Worm (Caenorhabditis elegans) whole organism, L4/young adult: ENCODE results near the gene enu-3.1.

Experiments
- W03F9.2 ChIP-seq: fragments of 150-350 bp; optimal IDR thresholded peaks from 2 replicates; lab custom pipeline; 2014; ENCODE audit warnings: missing biosample characterization, missing genetic modification characterization
- dao-5 ChIP-seq: sonication (generic microtip); optimal IDR thresholded peaks from 2 replicates; lab custom pipeline; 2016; ENCODE audit warnings: missing genotype, missing genetic modification characterization, moderate library complexity, missing compliant biosample characterization
- him-1 ChIP-seq: sonication (generic microtip); optimal IDR thresholded peaks from 2 replicates; lab custom pipeline; 2016; ENCODE audit warnings: missing genotype, missing genetic modification reagents, missing genetic modification characterization, missing compliant biosample characterization

The enu-3.1 gene

DNA sequence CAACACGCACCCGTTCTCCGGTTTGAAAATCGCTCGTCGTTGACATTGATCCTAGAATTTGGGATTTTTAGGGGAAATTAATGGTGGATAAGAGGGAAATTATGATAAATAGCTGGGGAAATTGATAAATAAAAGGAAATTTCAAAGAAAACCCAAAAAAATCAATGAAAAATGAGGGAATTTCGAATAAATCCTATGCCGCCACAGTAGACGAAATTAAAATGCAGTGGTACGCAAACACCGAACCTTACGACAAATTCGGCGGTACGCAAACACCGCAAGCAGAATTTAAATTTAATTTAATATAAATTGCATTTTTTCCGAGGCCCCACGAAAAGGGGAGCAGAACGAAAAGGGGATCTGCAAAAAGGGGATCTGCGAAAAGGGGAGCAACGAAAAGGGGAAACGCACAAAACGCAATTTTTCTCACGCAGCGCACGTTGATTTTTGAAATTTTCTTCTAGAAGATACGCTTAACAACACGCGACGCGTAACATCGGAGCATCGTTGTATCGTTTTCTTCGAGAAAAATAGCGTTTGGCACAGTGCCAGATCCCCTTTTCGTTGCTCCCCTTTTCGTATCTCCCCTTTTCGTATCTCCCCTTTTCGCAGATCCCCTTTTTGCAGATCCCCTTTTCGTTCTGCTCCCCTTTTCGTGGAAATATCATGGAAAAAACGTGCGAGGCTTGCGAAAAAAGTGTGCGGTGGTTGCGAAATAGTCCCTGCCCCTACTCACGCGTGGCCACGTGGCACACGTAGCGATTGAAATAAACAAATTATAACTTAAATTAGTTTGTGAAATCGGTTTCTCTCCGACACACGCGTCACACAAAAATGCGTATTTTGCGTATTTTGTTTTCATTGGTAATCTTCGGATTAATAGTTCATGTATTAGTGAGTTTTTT, at the start of gene enu-3.1, which contains the start of gene smrd-1:
enu-3.1 (plus strand) TSS at position 339 of the 905 bp plus-strand sequence.
smrd-1 (minus strand) TSS at position 51 of the 905 bp plus-strand sequence.
- peak; percentile 6 for TF ChIP-seq him-1 (tag; lab: Kevin White, UChicago)
- peak; percentile 15 for TF ChIP-seq W03F9.2 (tag; lab: Kevin White, UChicago)

DNA sequence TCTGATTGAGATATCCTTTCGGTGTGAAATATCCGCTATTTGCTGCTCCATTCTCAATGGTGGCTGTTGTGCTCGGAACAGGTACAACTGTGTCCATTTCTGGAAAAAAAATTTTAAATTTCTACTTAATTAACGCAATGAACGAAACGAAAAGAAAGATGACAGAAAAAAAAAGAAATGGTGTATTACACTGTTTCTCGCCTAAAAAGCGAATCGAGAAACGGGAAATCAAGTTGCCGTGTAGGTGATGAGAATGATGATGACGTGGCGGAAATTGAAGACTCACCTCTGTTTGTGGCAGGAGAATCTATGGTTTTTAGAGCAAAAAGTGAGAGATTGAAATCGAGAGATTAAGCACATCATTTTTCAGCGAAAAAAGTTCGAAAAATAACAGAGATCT, 49.6 kb upstream of the enu-3.1 start, which contains the start of gene C38H2.3:
C38H2.3 (minus strand) TSS at position 101 of the 400 bp plus-strand sequence.
- TF ChIP-seq him-1 (tag; lab: Kevin White, UChicago) = no peak
- TF ChIP-seq W03F9.2 (tag; lab: Kevin White, UChicago) = no peak
- no peak for TF ChIP-seq dao-5 (tag; lab: Kevin White, UChicago)

DNA sequence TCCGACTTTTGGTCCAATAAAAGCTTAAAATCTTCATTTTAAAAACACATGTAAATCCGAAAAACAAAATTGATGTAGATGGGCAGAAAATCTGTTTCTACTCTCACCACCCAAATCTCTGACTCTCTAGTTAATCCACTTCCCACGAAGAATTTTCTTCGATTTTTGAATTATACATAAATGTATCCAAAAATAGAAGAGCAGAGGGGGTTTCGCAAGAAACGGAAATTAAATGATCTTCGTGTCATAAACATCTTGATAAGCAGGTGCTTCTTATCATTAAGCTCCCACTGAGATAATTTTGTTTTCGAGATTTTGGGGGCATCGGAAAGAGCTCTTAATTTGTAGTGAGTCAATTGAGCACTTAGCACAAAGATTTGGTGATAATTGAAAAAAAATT, 46.5 kb upstream of the enu-3.1 start:
- TF ChIP-seq W03F9.2 (tag; lab: Kevin White, UChicago) (no peak), dao-5 (tag; lab: Kevin White, UChicago) (no peak), him-1 (tag; lab: Kevin White, UChicago) (no peak)

DNA sequence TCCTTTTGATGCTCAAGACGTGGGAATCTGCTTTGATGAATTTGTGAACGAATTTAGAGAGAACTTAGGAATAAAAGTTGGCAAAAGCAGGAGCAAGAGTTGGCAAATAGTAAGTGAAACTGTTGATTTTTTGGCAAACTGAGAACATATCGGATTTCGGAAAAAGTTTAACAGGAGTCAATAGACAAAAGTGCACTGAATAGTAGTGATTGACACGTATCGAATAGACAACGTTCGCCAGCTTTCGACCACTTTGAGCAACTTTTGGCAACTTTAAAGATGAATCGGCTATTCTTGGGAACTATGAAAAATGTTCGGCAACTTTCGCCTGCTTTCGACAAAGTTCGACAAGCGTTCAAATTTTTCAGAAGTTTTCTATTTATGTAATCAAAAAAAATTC, 44.4 kb upstream of the enu-3.1 start, which contains the start of gene M03C11.9:
M03C11.9 (minus strand) TSS at position 101 of the 400 bp plus-strand sequence.
- TF ChIP-seq W03F9.2 (tag; lab: Kevin White, UChicago) (no peak), dao-5 (tag; lab: Kevin White, UChicago) (no peak), him-1 (tag; lab: Kevin White, UChicago) (no peak)

DNA sequence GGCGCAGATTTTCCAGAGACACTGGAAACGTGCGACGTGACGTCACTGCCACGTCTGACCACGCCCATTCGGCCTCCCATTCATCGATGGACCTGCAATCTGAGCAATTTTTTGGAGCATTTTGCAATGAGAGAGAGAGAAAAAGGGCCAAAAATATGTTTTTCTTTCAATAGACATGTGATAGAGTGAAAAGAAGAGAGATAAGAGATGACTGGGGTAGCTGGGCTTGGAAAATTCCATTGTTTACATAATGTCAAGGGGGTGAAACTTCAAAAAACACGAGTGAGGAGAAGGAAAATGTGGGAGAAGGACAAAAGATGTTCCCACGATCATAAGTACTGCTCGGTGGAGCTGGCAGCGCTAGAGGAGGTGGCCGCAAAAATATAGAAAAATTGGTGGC, 40.1 kb upstream of the enu-3.1 start, which contains the start of gene M03C11.1:
M03C11.1 (minus strand) TSS at position 101 of the 400 bp plus-strand sequence.
- TF ChIP-seq dao-5 (tag; lab: Kevin White, UChicago) = no peak
- TF ChIP-seq him-1 (tag; lab: Kevin White, UChicago) = no peak
- no peak for TF ChIP-seq W03F9.2 (tag; lab: Kevin White, UChicago)

DNA sequence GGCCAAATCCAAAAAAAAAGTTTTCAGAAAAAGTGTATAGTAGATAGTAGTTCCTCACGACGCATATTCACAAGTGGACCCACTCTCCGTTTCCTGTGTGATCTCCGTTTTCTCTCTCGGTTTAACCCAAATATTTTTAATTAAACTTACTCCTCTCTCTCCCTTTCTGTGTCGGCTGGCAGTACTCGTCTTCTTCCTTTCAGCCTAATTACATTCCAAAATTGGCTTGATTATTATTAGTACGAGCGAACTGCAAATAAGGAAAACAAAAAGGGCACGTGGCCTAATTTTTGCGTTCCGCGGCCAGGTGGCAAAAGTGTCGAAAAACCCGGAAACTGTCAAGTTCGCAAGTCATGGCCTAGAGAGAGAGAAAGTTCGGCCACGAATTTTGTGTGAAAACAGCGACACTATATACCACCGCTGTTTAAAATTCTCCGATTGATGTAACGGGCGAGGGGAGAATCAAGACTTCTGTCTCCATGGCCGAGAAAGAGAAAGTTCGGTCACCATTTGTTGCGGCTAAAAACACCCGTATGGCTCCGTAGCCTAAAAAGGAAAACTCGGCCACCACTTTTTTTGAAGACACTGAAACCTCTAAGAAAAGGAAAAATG, 39.1 kb upstream of the enu-3.1 start:
- TF ChIP-seq him-1 (tag; lab: Kevin White, UChicago) (no peak), dao-5 (tag; lab: Kevin White, UChicago) (no peak)

DNA sequence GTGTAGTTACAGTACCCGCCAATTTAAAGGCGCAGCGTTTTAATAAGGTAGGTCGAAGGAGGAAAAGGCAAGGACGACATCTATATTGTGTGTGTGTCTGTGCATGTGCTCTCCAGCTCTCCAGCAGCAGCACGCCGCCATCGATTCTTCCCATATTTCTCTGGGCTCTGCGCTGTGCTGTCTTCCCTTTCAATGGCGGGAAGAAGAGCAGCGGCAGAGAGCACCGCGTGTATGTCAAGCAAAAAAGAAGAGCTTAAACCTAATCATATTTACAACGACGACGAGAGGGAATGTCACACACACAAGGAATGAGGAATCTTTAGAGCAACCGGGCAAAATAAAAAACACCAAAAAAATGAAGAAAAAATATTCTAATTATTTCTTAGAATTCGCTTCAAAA, 37.2 kb upstream of the enu-3.1 start:
- TF ChIP-seq W03F9.2 (tag; lab: Kevin White, UChicago) (no peak), dao-5 (tag; lab: Kevin White, UChicago) (no peak), him-1 (tag; lab: Kevin White, UChicago) (peak; percentile 22)

DNA sequence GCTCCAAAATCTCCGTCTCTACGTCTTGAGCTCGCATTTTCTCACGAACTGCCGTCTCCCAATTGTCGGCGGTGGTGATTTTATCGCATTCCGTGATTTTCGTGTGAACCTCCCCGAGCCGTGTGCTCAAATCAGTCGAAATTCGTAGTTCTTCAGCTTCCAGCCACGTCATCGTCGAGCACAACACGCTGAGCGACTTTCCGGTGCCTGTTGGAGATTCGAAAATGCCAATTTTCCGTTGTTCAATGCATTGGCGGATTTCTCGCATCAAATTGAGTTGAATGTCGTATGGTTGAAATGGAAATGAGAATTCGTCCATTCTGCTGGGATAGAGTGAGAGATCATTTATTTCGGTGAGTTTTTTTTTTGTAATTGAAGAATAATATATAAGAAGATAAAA, 31.2 kb upstream of the enu-3.1 start, which contains the start of the genes M03C11.3 and chl-1:
M03C11.3 (plus strand) TSS at position 153 of the 400 bp plus-strand sequence.
chl-1 (minus strand) TSS at position 323 of the 400 bp plus-strand sequence.
- TF ChIP-seq W03F9.2 (tag; lab: Kevin White, UChicago) (no peak), him-1 (tag; lab: Kevin White, UChicago) (no peak), dao-5 (tag; lab: Kevin White, UChicago) (no peak)

DNA sequence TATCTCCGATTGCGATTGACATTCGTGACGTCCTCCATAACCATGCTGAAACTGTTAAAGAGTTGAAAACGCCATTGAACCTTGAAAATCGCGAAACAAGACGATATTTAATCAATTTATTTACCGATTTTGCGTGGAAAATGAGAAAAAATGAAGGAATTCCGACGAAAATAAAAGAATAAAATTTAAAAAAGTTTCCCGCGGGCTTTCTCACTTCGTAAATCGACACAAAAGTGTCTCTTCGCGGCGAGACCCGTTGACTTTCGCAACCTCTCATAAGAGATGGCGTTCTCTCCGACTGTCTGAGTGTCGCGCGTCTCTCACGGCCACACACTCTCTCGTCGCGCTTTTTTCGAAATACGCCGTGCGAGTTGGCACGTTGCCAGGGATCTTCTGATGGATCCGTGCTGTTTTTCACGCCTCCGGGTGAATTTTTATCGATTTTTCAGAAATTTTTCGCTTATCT, 28.8 kb upstream of the enu-3.1 start, which contains the start of gene hat-1:
hat-1 (minus strand) TSS at position 51 of the 466 bp plus-strand sequence.
- TF ChIP-seq him-1 (tag; lab: Kevin White, UChicago) = peak; percentile 90
- no peak for TF ChIP-seq dao-5 (tag; lab: Kevin White, UChicago)
- peak; percentile 91 for TF ChIP-seq W03F9.2 (tag; lab: Kevin White, UChicago)

DNA sequence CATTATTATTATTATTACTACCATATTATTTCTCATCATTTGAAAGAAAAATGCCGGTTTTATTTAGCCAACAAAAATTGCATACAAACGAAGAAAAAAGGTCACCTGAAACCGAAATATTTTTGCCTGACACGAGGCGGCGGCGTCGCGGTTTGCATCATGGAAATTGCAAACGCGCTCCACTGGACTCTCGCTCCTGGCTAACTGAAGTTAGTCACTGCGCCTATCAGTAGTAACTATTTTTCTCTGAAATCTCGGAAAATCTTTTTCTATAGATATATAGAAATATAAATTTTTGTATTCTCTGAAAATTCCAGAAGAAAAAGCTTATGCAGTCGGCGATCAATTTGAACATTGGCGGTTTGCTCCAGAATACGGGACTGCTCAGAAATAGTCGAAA, 20.3 kb upstream of the enu-3.1 start, which contains the start of gene ymel-1:
ymel-1 (plus strand) TSS at position 318 of the 400 bp plus-strand sequence.
- TF ChIP-seq him-1 (tag; lab: Kevin White, UChicago) (no peak), dao-5 (tag; lab: Kevin White, UChicago) (no peak)

DNA sequence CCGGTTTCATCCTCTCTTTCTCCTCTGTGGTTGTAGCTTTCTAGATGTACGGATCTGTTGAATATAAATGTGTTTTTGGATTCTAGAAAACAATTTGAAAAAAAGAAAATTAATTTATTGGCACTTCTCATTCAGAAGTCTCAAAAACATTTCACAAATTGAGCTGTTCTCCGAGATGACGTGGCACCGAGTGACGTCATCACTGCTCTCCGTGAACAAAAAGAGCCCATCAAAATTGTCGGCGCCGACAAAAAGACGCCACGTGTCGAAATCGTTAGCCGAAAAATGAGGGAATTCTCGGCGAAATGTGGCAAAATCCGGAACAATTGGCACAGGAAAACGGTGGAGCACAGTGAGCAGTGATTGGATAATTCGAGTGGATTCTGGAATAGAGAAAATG, 14.4 kb upstream of the enu-3.1 start:
- TF ChIP-seq dao-5 (tag; lab: Kevin White, UChicago) (no peak), W03F9.2 (tag; lab: Kevin White, UChicago) (no peak), him-1 (tag; lab: Kevin White, UChicago) (no peak)

DNA sequence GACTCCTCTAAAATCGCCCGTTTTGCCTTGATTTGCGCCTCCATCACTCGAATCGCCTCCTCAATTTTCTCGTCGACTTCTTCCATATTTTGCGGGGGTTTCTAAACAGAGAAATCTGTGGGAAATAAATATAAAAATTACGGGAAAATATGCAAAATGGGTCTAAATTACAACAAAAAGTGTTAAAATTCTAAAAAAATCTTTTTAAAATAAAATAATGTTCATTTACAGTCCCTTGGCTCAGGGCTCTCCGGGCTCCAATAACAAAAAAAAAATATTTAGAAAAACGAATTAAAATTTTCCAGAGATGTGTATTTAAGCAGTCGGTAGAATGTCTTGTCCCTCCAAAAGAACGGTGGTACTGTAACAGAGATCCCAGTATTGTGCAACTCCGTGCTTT, 12.2 kb upstream of the enu-3.1 start, which contains the start of gene M03C11.6:
M03C11.6 (minus strand) TSS at position 101 of the 400 bp plus-strand sequence.
- TF ChIP-seq him-1 (tag; lab: Kevin White, UChicago) (no peak), dao-5 (tag; lab: Kevin White, UChicago) (no peak), W03F9.2 (tag; lab: Kevin White, UChicago) (no peak)

DNA sequence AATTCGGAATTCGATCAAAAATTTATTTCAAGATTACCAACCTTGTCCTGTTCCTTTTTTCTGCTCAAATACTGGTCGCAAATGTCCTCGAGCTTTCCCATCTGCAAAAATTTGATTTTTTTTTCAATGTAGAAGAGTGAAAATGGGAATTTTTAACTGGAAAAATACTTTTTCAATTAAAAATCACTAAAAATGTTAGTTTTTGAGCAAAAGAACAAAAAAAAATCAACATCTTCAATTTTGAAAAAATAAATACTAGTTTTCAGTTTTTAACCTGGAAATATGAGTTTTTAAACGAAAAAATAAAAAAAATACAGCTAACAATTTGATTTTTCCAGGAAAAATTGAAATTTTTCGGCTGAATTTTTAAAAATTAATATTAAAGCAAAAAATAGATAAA, 8.2 kb upstream of the enu-3.1 start, which contains the start of gene prp-3:
prp-3 (minus strand) TSS at position 101 of the 400 bp plus-strand sequence.
- no peak for TF ChIP-seq W03F9.2 (tag; lab: Kevin White, UChicago)
- TF ChIP-seq him-1 (tag; lab: Kevin White, UChicago) = no peak
- no peak for TF ChIP-seq dao-5 (tag; lab: Kevin White, UChicago)
